Fruit fly (Drosophila melanogaster) S2 (cell line): ENCODE data around the gene CG46318.

ENCODE experiments used
- CG8478 ChIP-seq: fragments of >200 bp; optimal IDR thresholded peaks from 2 replicates; lab custom pipeline; 2018
- CTCF ChIP-seq, 2 experiments: fragments of >200 bp; optimal IDR thresholded peaks; 2 replicates each; lab custom pipeline; 2018

dm6 chr3R:18633099-18633498 is 47.3 kb upstream of the CG46318 start:
- TF ChIP-seq CTCF (optimal IDR thresholded peaks at IDR 0.05; lab: Kevin White, UChicago) (no peak), CG8478 (no peak)
